Worm (Caenorhabditis elegans): Measurements from ENCODE around the gene C16A11.7.

ce11 chrII:4291799-4292198, 35.0 kb upstream of the C16A11.7 start:
- TF ChIP-seq fax-1 (tag; optimal IDR thresholded peaks at IDR 0.05) (no peak), nhr-11 (tag; optimal IDR thresholded peaks at IDR 0.05) (no peak), ets-4 (tag; optimal IDR thresholded peaks at IDR 0.05) (no peak), dve-1 (tag; optimal IDR thresholded peaks at IDR 0.05) (no peak), ttx-3 (tag; optimal IDR thresholded peaks at IDR 0.05) (no peak), rnt-1 (tag; optimal IDR thresholded peaks at IDR 0.05) (no peak)

Data from whole organism, late embryonic.